Worm (Caenorhabditis elegans) whole organism, mixed stage, embryonic: ENCODE results near the gene F49E2.5.

Source experiments
- bed-3 ChIP-seq: fragments of 200-800 bp; sonication (Bioruptor generic); optimal IDR thresholded peaks from 3 replicates; lab custom pipeline; 2018; ENCODE audit warnings: mild to moderate bottlenecking, missing genetic modification characterization, moderate library complexity, missing compliant biosample characterization
- blmp-1 ChIP-seq: fragments of 150-350 bp; optimal IDR thresholded peaks from 2 replicates; lab custom pipeline; 2014; ENCODE audit warnings: missing biosample characterization, missing genetic modification characterization
- ceh-39 ChIP-seq: fragments of 150-350 bp; optimal IDR thresholded peaks from 2 replicates; lab custom pipeline; 2014; ENCODE audit warnings: missing biosample characterization, missing genetic modification characterization
- ceh-83 ChIP-seq: fragments of 200-800 bp; sonication (Bioruptor generic); optimal IDR thresholded peaks from 2 replicates; lab custom pipeline; 2018; ENCODE audit warnings: mild to moderate bottlenecking, missing genetic modification characterization, missing compliant biosample characterization
- ces-1 ChIP-seq: fragments of 150-350 bp; optimal IDR thresholded peaks from 2 replicates; lab custom pipeline; 2014; ENCODE audit warnings: missing biosample characterization, missing genetic modification reagents, missing genetic modification characterization
- cnd-1 ChIP-seq: fragments of 200-800 bp; sonication (Bioruptor generic); optimal IDR thresholded peaks from 2 replicates; lab custom pipeline; 2018; ENCODE audit warnings: mild to moderate bottlenecking, missing genetic modification characterization, missing compliant biosample characterization
- drap-1 ChIP-seq: fragments of 200-800 bp; sonication (Bioruptor generic); optimal IDR thresholded peaks from 3 replicates; lab custom pipeline; 2018; ENCODE audit warnings: mild to moderate bottlenecking, missing genetic modification characterization, missing compliant biosample characterization
- elt-1 ChIP-seq: sonication (generic microtip); optimal IDR thresholded peaks from 2 replicates; lab custom pipeline; 2017; ENCODE audit warnings: missing genetic modification characterization, mild to moderate bottlenecking, missing compliant biosample characterization, antibody characterized with exemption, moderate library complexity, borderline replicate concordance; ENCODE audit not compliant: insufficient read depth
- elt-3 ChIP-seq: fragments of 150-350 bp; optimal IDR thresholded peaks from 2 replicates; lab custom pipeline; 2014; ENCODE audit warnings: missing biosample characterization, missing genetic modification characterization
- flh-1 ChIP-seq: fragments of 200-800 bp; sonication (Bioruptor generic); optimal IDR thresholded peaks from 2 replicates; lab custom pipeline; 2018; ENCODE audit warnings: mild to moderate bottlenecking, missing genetic modification characterization, moderate library complexity, missing compliant biosample characterization
- ham-2 ChIP-seq: fragments of 200-800 bp; sonication (Bioruptor generic); optimal IDR thresholded peaks from 2 replicates; lab custom pipeline; 2018; ENCODE audit warnings: mild to moderate bottlenecking, missing genetic modification characterization, missing compliant biosample characterization
- hlh-1 ChIP-seq: fragments of 150-350 bp; optimal IDR thresholded peaks from 2 replicates; lab custom pipeline; 2014; ENCODE audit warnings: missing biosample characterization, missing genetic modification reagents, missing genetic modification characterization
- lin-13 ChIP-seq: fragments of 150-350 bp; optimal IDR thresholded peaks from 2 replicates; lab custom pipeline; 2014; ENCODE audit warnings: missing biosample characterization, missing genetic modification characterization
- mab-5 ChIP-seq: fragments of 150-350 bp; optimal IDR thresholded peaks from 2 replicates; lab custom pipeline; 2014; ENCODE audit warnings: missing biosample characterization, missing genetic modification characterization
- mep-1 ChIP-seq: fragments of 150-350 bp; optimal IDR thresholded peaks from 2 replicates; lab custom pipeline; 2017; ENCODE audit warnings: missing biosample characterization, missing genetic modification reagents, missing genetic modification characterization, inconsistent platforms
- mls-2 ChIP-seq: sonication (generic microtip); optimal IDR thresholded peaks from 2 replicates; lab custom pipeline; 2016; ENCODE audit warnings: mild to moderate bottlenecking, missing genetic modification characterization, moderate library complexity, missing compliant biosample characterization
- nhr-2 ChIP-seq: fragments of 150-350 bp; optimal IDR thresholded peaks from 2 replicates; lab custom pipeline; 2014; ENCODE audit warnings: missing biosample characterization, missing genetic modification characterization
- nhr-237 ChIP-seq: fragments of 150-350 bp; optimal IDR thresholded peaks from 2 replicates; lab custom pipeline; 2014; ENCODE audit warnings: missing biosample characterization, missing genetic modification characterization
- nhr-76 ChIP-seq: sonication (generic microtip); optimal IDR thresholded peaks from 2 replicates; lab custom pipeline; 2017; ENCODE audit warnings: missing biosample characterization, missing genetic modification characterization
- sem-2 ChIP-seq: fragments of 200-800 bp; sonication (Bioruptor generic); optimal IDR thresholded peaks from 2 replicates; lab custom pipeline; 2018; ENCODE audit warnings: mild to moderate bottlenecking, missing genetic modification characterization, missing compliant biosample characterization
- sptf-1 ChIP-seq: sonication (generic microtip); optimal IDR thresholded peaks from 2 replicates; lab custom pipeline; 2017; ENCODE audit warnings: mild to moderate bottlenecking, missing genetic modification characterization, moderate library complexity, missing compliant biosample characterization
- tbx-8 ChIP-seq: fragments of 200-800 bp; sonication (Bioruptor generic); optimal IDR thresholded peaks from 2 replicates; lab custom pipeline; 2018; ENCODE audit warnings: mild to moderate bottlenecking, missing genetic modification characterization, moderate library complexity, missing compliant biosample characterization
- unc-120 ChIP-seq: sonication (generic microtip); optimal IDR thresholded peaks from 2 replicates; lab custom pipeline; 2017; ENCODE audit warnings: missing genetic modification characterization, missing compliant biosample characterization; ENCODE audit not compliant: poor library complexity, severe bottlenecking
- unc-39 ChIP-seq: fragments of 150-350 bp; optimal IDR thresholded peaks from 2 replicates; lab custom pipeline; 2014; ENCODE audit warnings: missing biosample characterization, missing genetic modification characterization
- unc-62 ChIP-seq: fragments of 150-350 bp; optimal IDR thresholded peaks from 2 replicates; lab custom pipeline; 2014; ENCODE audit warnings: missing biosample characterization, missing genetic modification reagents, missing genetic modification characterization
- zip-8 ChIP-seq: fragments of 150-350 bp; optimal IDR thresholded peaks from 2 replicates; lab custom pipeline; 2014; ENCODE audit warnings: missing biosample characterization, missing genetic modification characterization
- ztf-11 ChIP-seq: fragments of 150-350 bp; optimal IDR thresholded peaks from 2 replicates; lab custom pipeline; 2014; ENCODE audit warnings: missing biosample characterization, missing genetic modification characterization

F49E2.5 gene

DNA sequence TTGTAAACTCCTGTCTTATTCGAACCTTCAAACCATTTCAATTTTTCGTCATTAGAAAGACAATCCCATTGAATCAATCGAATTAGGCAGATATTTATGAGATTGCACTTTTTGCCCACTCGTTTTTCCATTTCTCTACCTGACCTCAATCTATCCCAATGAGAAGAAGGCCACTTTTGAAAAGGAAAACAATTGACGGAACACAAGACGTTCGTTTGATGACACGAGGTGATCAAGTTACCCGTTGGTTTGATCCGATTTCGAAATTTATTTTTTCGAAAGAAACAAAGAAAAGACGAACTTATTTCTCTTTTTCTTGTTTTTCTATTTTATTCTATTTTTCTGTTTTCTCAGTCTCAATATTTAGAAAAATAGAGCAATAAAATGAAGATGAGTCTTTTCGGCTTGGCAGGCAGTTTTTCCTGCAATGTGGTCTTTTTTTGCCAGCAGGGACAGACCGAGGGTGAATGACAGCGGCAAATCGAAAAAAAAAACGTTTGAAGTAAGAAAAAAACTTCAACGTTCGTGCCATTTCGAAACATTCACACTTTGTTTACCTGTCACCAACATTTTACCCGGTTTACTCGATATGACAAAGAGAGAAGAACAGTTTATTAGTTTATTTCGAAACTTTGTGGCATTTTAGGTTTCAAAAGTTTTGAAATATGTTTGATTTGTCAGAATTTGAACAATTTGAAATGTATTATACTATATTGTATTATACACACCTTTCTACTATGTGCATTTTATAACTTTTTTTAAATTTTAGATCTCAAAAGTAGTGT, 4.8 kb downstream of the F49E2.5 start:
- TF ChIP-seq sem-2 (no peak), mls-2 (tag; lab: Kevin White, UChicago) (no peak), drap-1 (GFP tag; lab: Kevin White, UChicago) (no peak), nhr-237 (tag; lab: Kevin White, UChicago) (no peak), zip-8 (tag; lab: Kevin White, UChicago) (no peak), unc-39 (tag; lab: Kevin White, UChicago) (no peak), tbx-8 (GFP tag; lab: Kevin White, UChicago) (no peak), unc-120 (tag; lab: Kevin White, UChicago) (no peak), mep-1 (tag; lab: Kevin White, UChicago) (no peak), mab-5 (tag; lab: Kevin White, UChicago) (no peak), flh-1 (GFP tag; lab: Kevin White, UChicago) (no peak), sptf-1 (tag; lab: Kevin White, UChicago) (no peak), ces-1 (GFP tag; lab: Kevin White, UChicago) (no peak), hlh-1 (tag; lab: Kevin White, UChicago) (no peak)
- TF ChIP-seq, all 35 proteins: peak for 0

DNA sequence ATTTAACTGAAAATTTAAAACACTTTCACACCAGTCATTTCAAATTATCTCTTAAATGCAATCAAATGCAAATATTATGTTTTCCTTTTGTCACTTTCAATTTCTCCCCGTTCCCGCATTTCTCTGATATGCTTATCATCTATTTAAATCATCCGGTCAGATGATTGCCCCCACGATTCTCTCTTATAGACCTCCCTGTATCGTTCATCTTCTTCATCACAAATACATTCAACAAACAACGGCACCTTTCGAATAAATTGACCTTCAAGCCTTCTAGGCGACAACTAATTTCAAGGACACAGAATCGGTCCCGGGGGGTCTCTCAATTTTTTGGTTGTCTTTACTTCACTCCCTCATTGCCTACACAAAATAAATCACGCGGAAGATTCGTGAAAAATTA, 5.4 kb downstream of the F49E2.5 start:
- peak; percentile 88 for TF ChIP-seq blmp-1 (tag; lab: Kevin White, UChicago)
- TF ChIP-seq elt-1 (tag; lab: Kevin White, UChicago): peak; percentile 70
- no peak for TF ChIP-seq ztf-11 (tag; lab: Kevin White, UChicago)
- no peak for TF ChIP-seq bed-3 (GFP tag; lab: Kevin White, UChicago)
- TF ChIP-seq tbx-8 (GFP tag; lab: Kevin White, UChicago): no peak
- TF ChIP-seq ham-2: peak; percentile 32
- TF ChIP-seq hlh-1 (tag; lab: Kevin White, UChicago): no peak
- no peak for TF ChIP-seq nhr-237 (tag; lab: Kevin White, UChicago)

- TF ChIP-seq nhr-76: no peak
- TF ChIP-seq drap-1 (GFP tag; lab: Kevin White, UChicago): no peak
- TF ChIP-seq hlh-1 (tag; lab: Kevin White, UChicago): no peak
- TF ChIP-seq ceh-83: no peak
- TF ChIP-seq elt-1 (tag; lab: Kevin White, UChicago): no peak
- no peak for TF ChIP-seq ceh-39 (tag; lab: Kevin White, UChicago)
- no peak for TF ChIP-seq ces-1 (GFP tag; lab: Kevin White, UChicago)
- no peak for TF ChIP-seq sem-2
- TF ChIP-seq bed-3 (GFP tag; lab: Kevin White, UChicago): no peak
- no peak for TF ChIP-seq mls-2 (tag; lab: Kevin White, UChicago)
- no peak for TF ChIP-seq unc-39 (tag; lab: Kevin White, UChicago)
- no peak for TF ChIP-seq elt-3 (tag; lab: Kevin White, UChicago)
- no peak for TF ChIP-seq unc-120 (tag; lab: Kevin White, UChicago)
- TF ChIP-seq nhr-237 (tag; lab: Kevin White, UChicago): no peak
- TF ChIP-seq cnd-1 (tag; lab: Kevin White, UChicago): no peak
- TF ChIP-seq blmp-1 (tag; lab: Kevin White, UChicago): no peak
- TF ChIP-seq nhr-2 (tag; lab: Kevin White, UChicago): no peak
- TF ChIP-seq ztf-11 (tag; lab: Kevin White, UChicago): no peak
- no peak for TF ChIP-seq unc-62 (GFP tag; lab: Kevin White, UChicago)
Measured at ce11 chrX:9549657-9550369, 6.4 kb downstream of the F49E2.5 start.

- no peak for TF ChIP-seq sem-2
- TF ChIP-seq drap-1 (GFP tag; lab: Kevin White, UChicago): no peak
- TF ChIP-seq unc-120 (tag; lab: Kevin White, UChicago): no peak
- no peak for TF ChIP-seq hlh-1 (tag; lab: Kevin White, UChicago)
- no peak for TF ChIP-seq unc-39 (tag; lab: Kevin White, UChicago)
- no peak for TF ChIP-seq elt-1 (tag; lab: Kevin White, UChicago)
- TF ChIP-seq ceh-39 (tag; lab: Kevin White, UChicago): no peak
- TF ChIP-seq mep-1 (tag; lab: Kevin White, UChicago): no peak
- no peak for TF ChIP-seq flh-1 (GFP tag; lab: Kevin White, UChicago)
- no peak for TF ChIP-seq nhr-2 (tag; lab: Kevin White, UChicago)
- TF ChIP-seq bed-3 (GFP tag; lab: Kevin White, UChicago): no peak
- no peak for TF ChIP-seq sptf-1 (tag; lab: Kevin White, UChicago)
- TF ChIP-seq ham-2: no peak
- TF ChIP-seq elt-3 (tag; lab: Kevin White, UChicago): no peak
- no peak for TF ChIP-seq cnd-1 (tag; lab: Kevin White, UChicago)
- TF ChIP-seq lin-13 (tag; lab: Kevin White, UChicago): no peak
- TF ChIP-seq ztf-11 (tag; lab: Kevin White, UChicago): no peak
- no peak for TF ChIP-seq mls-2 (tag; lab: Kevin White, UChicago)
Measured at ce11 chrX:9550519-9550918, 7.1 kb downstream of the F49E2.5 start.
